Fruit fly (Drosophila melanogaster): Measurements from ENCODE around the gene CG3592.

DNA sequence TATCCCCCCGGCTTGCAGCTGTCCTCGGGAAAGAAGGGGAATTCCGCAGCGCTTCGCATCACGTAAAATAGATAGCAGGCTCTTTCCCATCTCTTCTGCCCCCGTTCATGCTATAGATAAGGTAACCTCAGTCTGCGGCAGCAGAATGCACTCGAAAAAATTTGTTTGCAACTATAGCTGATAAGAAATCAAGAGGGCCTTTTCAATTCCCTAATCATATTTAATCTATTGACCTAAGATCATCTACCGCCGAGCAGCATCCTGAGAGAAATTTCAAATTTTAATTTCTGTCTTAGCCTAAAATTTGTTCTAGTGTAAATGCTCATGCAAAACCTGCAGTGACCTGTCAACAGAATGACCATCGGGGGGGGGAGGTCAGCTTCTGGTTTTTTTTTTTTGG lies 21.7 kb downstream of the CG3592 start:
- TF ChIP-seq h (GFP tag; optimal IDR thresholded peaks at IDR 0.05) (no peak), N (GFP tag; optimal IDR thresholded peaks at IDR 0.05) (no peak), ey (GFP tag; optimal IDR thresholded peaks at IDR 0.05) (no peak), Hnf4 (GFP tag; optimal IDR thresholded peaks at IDR 0.05) (no peak), Myc (optimal IDR thresholded peaks at IDR 0.05) (no peak), OdsH (GFP tag; optimal IDR thresholded peaks at IDR 0.05) (no peak), pan (optimal IDR thresholded peaks at IDR 0.05) (no peak), Dif (GFP tag; optimal IDR thresholded peaks at IDR 0.05; ENCODE audit: partially characterized antibody) (no peak)

All from whole organism, wandering third instar larva.